Worm (Caenorhabditis elegans): ENCODE results near the gene Y97E10C.1.

The Y97E10C.1 gene

DNA sequence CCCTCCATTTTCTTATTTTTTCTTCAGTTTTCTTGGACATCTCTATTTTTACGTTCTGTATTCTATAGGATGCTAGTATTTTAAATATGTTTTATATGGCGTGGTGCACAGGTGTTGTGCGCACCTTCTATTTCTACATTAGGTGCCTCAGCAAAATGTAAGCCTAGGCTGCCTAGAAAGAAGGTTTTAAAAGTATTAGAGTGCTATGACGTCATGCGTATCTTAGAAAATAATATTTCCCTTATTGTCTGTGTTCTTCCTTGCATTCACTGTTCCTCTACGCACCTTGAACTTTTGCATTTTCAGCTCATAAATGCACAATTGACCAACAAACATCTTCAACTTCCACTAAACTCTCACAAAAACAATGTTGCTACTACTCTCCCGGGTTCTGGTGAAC is 42.3 kb downstream of the Y97E10C.1 start, which contains the start of gene frpr-3:
frpr-3 (plus strand) TSS at position 301 of the 400 bp plus-strand sequence.
- TF ChIP-seq nfya-1 (tag; optimal IDR thresholded peaks at IDR 0.05) (no peak), elt-2 (tag; optimal IDR thresholded peaks at IDR 0.05) (no peak), odd-2 (tag; optimal IDR thresholded peaks at IDR 0.05) (no peak), tbx-2 (tag; optimal IDR thresholded peaks at IDR 0.05) (no peak), unc-55 (GFP tag; optimal IDR thresholded peaks at IDR 0.05) (no peak)

DNA sequence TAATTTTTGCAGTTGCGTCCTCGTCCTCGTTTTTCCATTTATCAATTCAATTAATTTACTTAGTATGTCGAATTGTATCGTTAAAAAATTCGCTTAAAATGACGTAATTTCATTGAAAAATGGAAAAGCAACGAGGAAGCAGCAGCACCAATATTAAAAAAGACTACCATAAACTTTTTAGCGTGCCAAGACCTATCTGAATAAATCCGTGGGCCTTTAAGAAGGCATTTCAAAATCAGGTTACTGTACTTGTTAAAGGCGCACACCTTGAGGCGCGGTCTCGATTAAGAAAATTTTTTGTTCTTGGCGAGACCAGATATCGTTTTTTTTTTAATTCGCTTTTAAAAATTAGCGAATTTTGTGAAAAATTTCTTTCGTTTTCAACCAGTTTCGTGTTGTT is 45.0 kb downstream of the Y97E10C.1 start:
- TF ChIP-seq unc-86 (tag; optimal IDR thresholded peaks at IDR 0.05) (no peak), ceh-9 (tag; optimal IDR thresholded peaks at IDR 0.05) (no peak)

DNA sequence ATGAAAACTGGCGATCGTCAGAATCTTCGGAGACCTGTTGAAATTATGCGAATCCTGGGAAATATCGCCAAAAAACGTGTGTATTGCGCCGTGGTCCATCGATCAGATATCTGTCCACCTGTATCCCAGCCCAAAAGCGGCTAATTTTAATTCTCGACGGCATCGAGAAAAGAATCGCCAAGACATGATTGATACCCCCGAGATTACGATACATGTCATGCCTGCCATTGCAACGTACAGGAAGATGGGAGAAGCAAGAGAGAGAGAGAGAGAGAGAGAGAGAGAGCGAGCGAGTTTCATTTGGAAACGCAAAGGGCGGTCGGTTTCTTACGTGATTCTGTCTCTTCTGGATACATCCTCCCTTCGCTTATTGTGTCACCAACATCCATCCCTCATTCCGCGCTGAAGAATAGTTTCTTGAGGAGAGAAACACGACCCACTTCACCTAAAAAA is 45.5 kb downstream of the Y97E10C.1 start, which contains the start of gene grl-10:
grl-10 (plus strand) TSS at position 403 of the 453 bp plus-strand sequence.
- TF ChIP-seq ceh-45 (GFP tag; IDR thresholded peaks at IDR 0.05): no peak
- TF ChIP-seq K02D7.2 (tag; optimal IDR thresholded peaks at IDR 0.05): no peak
- TF ChIP-seq ref-2 (tag; optimal IDR thresholded peaks at IDR 0.05): peak; percentile 8
- TF ChIP-seq mec-3 (tag; optimal IDR thresholded peaks at IDR 0.05; ENCODE audit: borderline replicate concordance): peak; percentile 15
- TF ChIP-seq gmeb-2 (tag; optimal IDR thresholded peaks at IDR 0.05): no peak
- no peak for TF ChIP-seq tbx-2 (tag; optimal IDR thresholded peaks at IDR 0.05)

DNA sequence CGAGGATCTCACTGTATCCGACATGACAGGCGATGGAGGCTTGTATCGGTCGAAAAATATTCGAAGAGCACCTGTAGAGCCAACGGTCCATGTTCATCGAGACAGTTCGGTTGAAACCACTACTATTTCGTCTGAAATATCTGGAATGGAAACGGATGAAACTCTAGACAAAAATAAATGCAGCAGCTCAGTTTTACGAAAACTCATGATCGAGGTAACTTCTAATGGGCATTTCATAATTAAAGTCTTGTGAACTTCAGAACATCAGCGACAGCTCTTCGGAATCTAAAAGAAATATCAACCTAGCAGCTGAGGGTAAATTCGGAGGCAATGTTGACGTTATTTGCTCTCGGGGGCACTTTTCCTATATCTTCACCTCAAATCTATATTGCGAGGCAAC is 46.5 kb downstream of the Y97E10C.1 start:
- TF ChIP-seq ztf-16 (tag; optimal IDR thresholded peaks at IDR 0.05) (no peak), unc-86 (tag; optimal IDR thresholded peaks at IDR 0.05) (no peak), elt-4 (tag; optimal IDR thresholded peaks at IDR 0.05) (no peak), madf-2 (tag; optimal IDR thresholded peaks at IDR 0.05) (no peak), pat-9 (tag; optimal IDR thresholded peaks at IDR 0.05) (no peak), dmd-4 (tag; optimal IDR thresholded peaks at IDR 0.05; ENCODE audit: borderline replicate concordance) (no peak), ets-4 (tag; optimal IDR thresholded peaks at IDR 0.05) (no peak), sox-2 (GFP tag; IDR thresholded peaks at IDR 0.05) (no peak), hlh-15 (tag; optimal IDR thresholded peaks at IDR 0.05) (no peak), ahr-1 (tag; optimal IDR thresholded peaks at IDR 0.05) (no peak)

DNA sequence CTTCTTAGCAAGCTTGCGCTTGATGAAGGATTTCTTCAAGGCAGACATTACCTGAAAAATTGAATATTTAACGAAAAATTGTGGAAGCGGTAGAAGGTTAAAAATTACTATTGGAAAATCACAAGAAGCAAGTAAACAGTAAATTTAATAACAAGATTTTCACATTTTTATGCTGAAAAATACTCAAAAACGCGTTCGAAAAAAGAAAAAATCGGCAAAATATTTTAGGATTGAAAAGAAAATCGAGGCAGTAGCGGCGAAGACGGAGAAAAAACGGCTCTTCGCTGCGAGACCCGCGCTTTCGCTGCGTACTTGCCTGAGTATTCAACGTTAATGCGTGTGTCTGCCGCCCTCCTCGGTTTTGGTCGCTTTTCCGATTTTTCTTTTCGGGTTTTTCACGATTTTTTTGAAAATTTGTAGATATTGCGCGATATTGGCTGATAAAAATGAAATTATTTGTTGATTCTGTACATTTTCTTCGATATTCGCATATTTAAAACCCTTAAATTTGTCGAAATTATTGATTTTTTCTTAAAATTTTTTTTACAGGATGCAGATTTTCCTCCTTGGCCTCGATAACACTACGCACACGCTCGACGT is 47.5 kb downstream of the Y97E10C.1 start, which contains the start of the genes rpl-39 and rps-30:
rpl-39 (minus strand) TSS at position 51 of the 600 bp plus-strand sequence.
rps-30 (plus strand) TSS at position 550 of the 600 bp plus-strand sequence.
- TF ChIP-seq lim-6 (tag; optimal IDR thresholded peaks at IDR 0.05): no peak
- no peak for TF ChIP-seq pqm-1 (tag; optimal IDR thresholded peaks at IDR 0.05)
- peak; percentile 63 for TF ChIP-seq tbx-2 (tag; optimal IDR thresholded peaks at IDR 0.05)
- TF ChIP-seq Y22D7AL.16 (tag; optimal IDR thresholded peaks at IDR 0.05): no peak
- no peak for TF ChIP-seq mec-3 (tag; optimal IDR thresholded peaks at IDR 0.05; ENCODE audit: borderline replicate concordance)
- TF ChIP-seq K09A11.1 (tag; optimal IDR thresholded peaks at IDR 0.05; ENCODE audit: insufficient read depth): no peak
- TF ChIP-seq dve-1 (tag; optimal IDR thresholded peaks at IDR 0.05): peak; percentile 68
- TF ChIP-seq eyg-1 (tag; optimal IDR thresholded peaks at IDR 0.05): no peak
- peak; percentile 6 for TF ChIP-seq madf-2 (tag; optimal IDR thresholded peaks at IDR 0.05)
- TF ChIP-seq hlh-30 (tag; optimal IDR thresholded peaks at IDR 0.05; ENCODE audit: insufficient read depth): no peak
- no peak for TF ChIP-seq unc-3 (GFP tag; conservative IDR thresholded peaks at IDR 0.05)
- TF ChIP-seq unc-3 (tag; optimal IDR thresholded peaks at IDR 0.05): peak; percentile 46
- no peak for TF ChIP-seq ceh-19 (GFP tag; optimal IDR thresholded peaks at IDR 0.05)
- no peak for TF ChIP-seq fkh-10 (GFP tag; optimal IDR thresholded peaks at IDR 0.05)
- TF ChIP-seq ceh-34 (tag; optimal IDR thresholded peaks at IDR 0.05): peak; percentile 20
- TF ChIP-seq ceh-9 (tag; optimal IDR thresholded peaks at IDR 0.05): no peak
- TF ChIP-seq ztf-16 (tag; optimal IDR thresholded peaks at IDR 0.05): peak; percentile 28
- no peak for TF ChIP-seq hlh-6 (tag; optimal IDR thresholded peaks at IDR 0.05)
- TF ChIP-seq sox-4 (tag; optimal IDR thresholded peaks at IDR 0.05): no peak
- no peak for TF ChIP-seq nhr-11 (tag; optimal IDR thresholded peaks at IDR 0.05)
- no peak for TF ChIP-seq ceh-22 (tag; optimal IDR thresholded peaks at IDR 0.05)
- peak; percentile 13 for TF ChIP-seq ref-2 (tag; optimal IDR thresholded peaks at IDR 0.05)
- no peak for TF ChIP-seq gmeb-2 (tag; optimal IDR thresholded peaks at IDR 0.05)
- TF ChIP-seq ceh-2 (tag; optimal IDR thresholded peaks at IDR 0.05): no peak
- no peak for TF ChIP-seq hlh-8 (tag; optimal IDR thresholded peaks at IDR 0.05)
- TF ChIP-seq elt-2 (tag; optimal IDR thresholded peaks at IDR 0.05): peak; percentile 46
- TF ChIP-seq C08G9.2 (tag; optimal IDR thresholded peaks at IDR 0.05): no peak
- no peak for TF ChIP-seq dmd-4 (tag; optimal IDR thresholded peaks at IDR 0.05; ENCODE audit: borderline replicate concordance)
- no peak for TF ChIP-seq ceh-45 (GFP tag; IDR thresholded peaks at IDR 0.05)
- peak; percentile 39 for TF ChIP-seq unc-42 (tag; optimal IDR thresholded peaks at IDR 0.05)
- no peak for TF ChIP-seq ama-1 (optimal IDR thresholded peaks at IDR 0.05)
- TF ChIP-seq tbx-7 (tag; optimal IDR thresholded peaks at IDR 0.05): no peak
